Fruit fly (Drosophila melanogaster): ENCODE measurements around the gene TTLL1B.

The TTLL1B gene

DNA sequence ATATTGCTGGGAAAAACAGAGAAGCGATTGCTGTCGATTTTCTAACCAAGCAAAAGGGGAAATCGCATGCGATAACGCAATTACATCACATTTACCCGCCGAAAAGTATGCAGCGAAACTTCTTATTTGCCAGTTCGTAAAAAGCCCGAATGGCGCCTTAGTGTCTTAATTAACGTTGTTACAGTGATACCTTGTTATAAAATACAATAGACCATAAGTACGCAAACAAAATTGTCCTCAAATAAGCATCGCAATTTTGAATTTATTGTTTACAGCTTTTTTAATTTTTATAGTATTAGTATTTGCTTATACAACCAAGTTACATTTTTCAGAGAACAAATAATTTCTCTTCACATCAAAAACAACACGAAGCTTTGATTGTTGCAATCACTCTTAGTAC, 42.6 kb downstream of the TTLL1B start (continued):
- peak; percentile 13 for TF ChIP-seq Chrac-16 (GFP tag; optimal IDR thresholded peaks at IDR 0.05)
- peak; percentile 35 for TF ChIP-seq CG2120 (GFP tag; optimal IDR thresholded peaks at IDR 0.05)
- no peak for TF ChIP-seq ttk (GFP tag; IDR thresholded peaks at IDR 0.05)
- peak; percentile 51; the same call in 2 of the 3 replicates for TF ChIP-seq Aef1 (GFP tag; IDR thresholded peaks at IDR 0.05)
- no peak for TF ChIP-seq amos (GFP tag; IDR thresholded peaks at IDR 0.05; ENCODE audit: partially characterized antibody)
- TF ChIP-seq CG11696 (GFP tag; IDR thresholded peaks at IDR 0.05): 0 out of 2 replicates have a peak, but pooled peaks have one; percentile 11
- TF ChIP-seq gsb (GFP tag; IDR thresholded peaks at IDR 0.05): no peak
- TF ChIP-seq CG10565 (GFP tag; optimal IDR thresholded peaks at IDR 0.05): no peak
- 0 out of 3 replicates have a peak, but pooled peaks have one; percentile 20 for TF ChIP-seq CG17361 (GFP tag; IDR thresholded peaks at IDR 0.05)
- TF ChIP-seq Sry-δ (GFP tag; optimal IDR thresholded peaks at IDR 0.05): no peak
- peak; percentile 52; the same call in 1 of the 2 replicates for TF ChIP-seq dati (GFP tag; IDR thresholded peaks at IDR 0.05)
- TF ChIP-seq MESR4 (GFP tag; optimal IDR thresholded peaks at IDR 0.05): no peak
- TF ChIP-seq dmrt99B (tag; optimal IDR thresholded peaks at IDR 0.05): peak; percentile 29
- TF ChIP-seq D19B (GFP tag; optimal IDR thresholded peaks at IDR 0.05): no peak
- no peak for TF ChIP-seq CG7963 (GFP tag; IDR thresholded peaks at IDR 0.05; ENCODE audit: partially characterized antibody)
- peak; percentile 41 for TF ChIP-seq unpg (GFP tag; optimal IDR thresholded peaks at IDR 0.05)
- no peak for TF ChIP-seq run (tag; optimal IDR thresholded peaks at IDR 0.05)
- TF ChIP-seq pho (GFP tag; optimal IDR thresholded peaks at IDR 0.05): no peak
- TF ChIP-seq CG8281 (tag; optimal IDR thresholded peaks at IDR 0.05): no peak
- no peak for TF ChIP-seq YL-1 (GFP tag; optimal IDR thresholded peaks at IDR 0.05)
- no peak for TF ChIP-seq Stat92E (GFP tag; optimal IDR thresholded peaks at IDR 0.05)
- 0 out of 3 replicates have a peak, but pooled peaks have one; percentile 8 for TF ChIP-seq CG6175 (GFP tag; IDR thresholded peaks at IDR 0.05)
- TF ChIP-seq toy (GFP tag; IDR thresholded peaks at IDR 0.05): 0 out of 2 replicates have a peak, but pooled peaks have one; percentile 14
- peak; percentile 31; the same call in 1 of the 2 replicates for TF ChIP-seq CG7372 (GFP tag; IDR thresholded peaks at IDR 0.05)
- TF ChIP-seq CG10147 (GFP tag; optimal IDR thresholded peaks at IDR 0.05): no peak
- no peak for TF ChIP-seq CG1233 (GFP tag; optimal IDR thresholded peaks at IDR 0.05)
- peak; percentile 10 for TF ChIP-seq Abd-B (GFP tag; optimal IDR thresholded peaks at IDR 0.05)
- TF ChIP-seq pnt (GFP tag; optimal IDR thresholded peaks at IDR 0.05): no peak
- TF ChIP-seq Optix (GFP tag; IDR thresholded peaks at IDR 0.05): no peak
- no peak for TF ChIP-seq CG12744 (GFP tag; optimal IDR thresholded peaks at IDR 0.05)
- TF ChIP-seq NC2β (GFP tag; optimal IDR thresholded peaks at IDR 0.05): peak; percentile 19
- no peak for TF ChIP-seq da (GFP tag; optimal IDR thresholded peaks at IDR 0.05)
- TF ChIP-seq pita (GFP tag; optimal IDR thresholded peaks at IDR 0.05): no peak
- no peak for TF ChIP-seq unc-4 (GFP tag; IDR thresholded peaks at IDR 0.05; ENCODE audit: partially characterized antibody)
- TF ChIP-seq CG2712 (tag; optimal IDR thresholded peaks at IDR 0.05): peak; percentile 45
- TF ChIP-seq hth (optimal IDR thresholded peaks at IDR 0.05): no peak
- TF ChIP-seq CG10462 (GFP tag; optimal IDR thresholded peaks at IDR 0.05): no peak
- peak; percentile 22 for TF ChIP-seq Oli (tag; optimal IDR thresholded peaks at IDR 0.05)
- peak in 1 of 2 experiments; percentile 36 for TF ChIP-seq chif (GFP tag; optimal IDR thresholded peaks at IDR 0.05)
- TF ChIP-seq CG11247 (GFP tag; IDR thresholded peaks at IDR 0.05): peak; percentile 47; the same call in 1 of the 2 replicates
- TF ChIP-seq CG12942 (GFP tag; optimal IDR thresholded peaks at IDR 0.05): no peak
- no peak for TF ChIP-seq CG34224 (GFP tag; IDR thresholded peaks at IDR 0.05; ENCODE audit: partially characterized antibody)
- no peak for TF ChIP-seq CG7271 (tag; optimal IDR thresholded peaks at IDR 0.05)
- TF ChIP-seq CG17829 (tag; optimal IDR thresholded peaks at IDR 0.05): peak; percentile 21
- no peak for TF ChIP-seq btn (GFP tag; optimal IDR thresholded peaks at IDR 0.05)
- no peak for TF ChIP-seq schlank (tag; optimal IDR thresholded peaks at IDR 0.05)
- no peak for TF ChIP-seq nau (GFP tag; optimal IDR thresholded peaks at IDR 0.05)
- no peak for TF ChIP-seq sqz (GFP tag; optimal IDR thresholded peaks at IDR 0.05)

Measured in whole organism, embryonic.